Worm (Caenorhabditis elegans): Measurements from ENCODE around the gene W03A5.6.

ce11 chrIII:5464077-5464476 is 23.6 kb upstream of the W03A5.6 start, which contains the start of gene F48E8.2:
- TF ChIP-seq F13H6.1 (tag; optimal IDR thresholded peaks at IDR 0.05) (no peak), ref-2 (tag; optimal IDR thresholded peaks at IDR 0.05) (no peak), fax-1 (tag; optimal IDR thresholded peaks at IDR 0.05) (no peak), fkh-10 (GFP tag; optimal IDR thresholded peaks at IDR 0.05) (no peak), ceh-9 (tag; optimal IDR thresholded peaks at IDR 0.05) (no peak), pha-4 (tag; optimal IDR thresholded peaks at IDR 0.05) (no peak)
